Fruit fly (Drosophila melanogaster): Measurements from ENCODE around the gene Nha1.

Gene Nha1

DNA sequence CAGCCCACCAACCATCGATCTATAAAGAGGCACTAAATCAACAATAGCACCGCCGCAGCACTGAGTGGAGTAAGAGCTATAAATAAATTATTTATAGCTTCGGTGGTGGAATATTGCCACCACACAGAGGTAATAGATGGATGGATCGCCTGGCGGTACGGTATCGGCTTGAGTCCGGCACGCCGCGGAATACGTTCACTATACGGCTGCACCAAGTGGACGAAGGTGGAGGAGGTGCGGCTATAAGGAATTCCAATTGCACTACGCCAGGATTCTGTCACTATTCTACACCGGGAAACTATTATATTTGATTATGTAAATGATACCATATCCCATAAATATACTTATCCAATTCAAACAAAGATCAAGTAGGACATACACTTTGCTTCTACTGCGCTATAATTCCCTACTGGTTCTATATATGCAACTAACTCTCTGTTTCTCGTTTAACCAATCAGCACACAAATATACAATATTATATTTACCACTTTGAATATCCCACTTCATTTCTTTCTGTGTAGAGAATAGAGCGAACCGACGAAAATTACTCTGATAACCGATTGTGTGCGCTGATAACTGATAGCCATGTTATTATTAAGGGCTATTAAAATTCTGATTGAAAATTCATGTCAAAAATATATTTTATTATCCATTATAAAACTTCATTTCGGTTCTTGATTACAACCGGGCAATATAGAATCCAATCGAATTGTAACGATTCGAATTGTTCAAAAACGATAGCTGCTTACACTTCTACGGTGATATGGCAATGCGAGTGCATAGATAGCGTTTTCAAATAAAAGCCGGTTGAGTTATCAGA lies 50.7 kb downstream of the Nha1 start (continued):
- TF ChIP-seq C15 (GFP tag; IDR thresholded peaks at IDR 0.05) (no peak), Bdp1 (GFP tag; optimal IDR thresholded peaks at IDR 0.05) (no peak), Lhr (GFP tag; optimal IDR thresholded peaks at IDR 0.05) (no peak), sr (GFP tag; IDR thresholded peaks at IDR 0.05) (no peak), H15 (GFP tag; IDR thresholded peaks at IDR 0.05) (no peak), CG12219 (GFP tag; optimal IDR thresholded peaks at IDR 0.05) (no peak), dati (GFP tag; IDR thresholded peaks at IDR 0.05) (no peak), yki (optimal IDR thresholded peaks at IDR 0.05) (no peak), CG17361 (GFP tag; IDR thresholded peaks at IDR 0.05) (peak; percentile 63; the same call in 2 of the 3 replicates), PHDP (tag; optimal IDR thresholded peaks at IDR 0.05) (peak; percentile 22), CTCF (GFP tag; optimal IDR thresholded peaks at IDR 0.05) (no peak), CG15011 (GFP tag; optimal IDR thresholded peaks at IDR 0.05) (no peak), CG15696 (tag; optimal IDR thresholded peaks at IDR 0.05) (peak; percentile 26), CG14965 (GFP tag; optimal IDR thresholded peaks at IDR 0.05; ENCODE audit: borderline replicate concordance) (no peak), CG13287 (GFP tag; IDR thresholded peaks at IDR 0.05; ENCODE audit: partially characterized antibody) (no peak), run (tag; optimal IDR thresholded peaks at IDR 0.05) (no peak), CG8290 (GFP tag; optimal IDR thresholded peaks at IDR 0.05) (no peak), CG8290 (tag; optimal IDR thresholded peaks at IDR 0.05) (no peak), CG13775 (GFP tag; optimal IDR thresholded peaks at IDR 0.05) (peak; percentile 15), CG2678 (tag; optimal IDR thresholded peaks at IDR 0.05) (peak; percentile 67), CG5180 (GFP tag; optimal IDR thresholded peaks at IDR 0.05) (no peak), tx (GFP tag; optimal IDR thresholded peaks at IDR 0.05) (peak; percentile 10), fd64A (GFP tag; optimal IDR thresholded peaks at IDR 0.05) (no peak), gcm2 (GFP tag; optimal IDR thresholded peaks at IDR 0.05) (no peak), CG8478 (optimal IDR thresholded peaks at IDR 0.05) (no peak), CG3065 (GFP tag; optimal IDR thresholded peaks at IDR 0.05) (no peak), CG9727 (GFP tag; optimal IDR thresholded peaks at IDR 0.05) (peak; percentile 62), Dll (GFP tag; IDR thresholded peaks at IDR 0.05; ENCODE audit: partially characterized antibody) (no peak), z (GFP tag; IDR thresholded peaks at IDR 0.05) (no peak), CG12391 (tag; optimal IDR thresholded peaks at IDR 0.05) (peak; percentile 53), nau (GFP tag; optimal IDR thresholded peaks at IDR 0.05) (no peak), gfzf (GFP tag; optimal IDR thresholded peaks at IDR 0.05) (no peak), Trl (optimal IDR thresholded peaks at IDR 0.05) (no peak), Trl (GFP tag; optimal IDR thresholded peaks at IDR 0.05) (no peak), HLH54F (GFP tag; optimal IDR thresholded peaks at IDR 0.05) (no peak), Deaf1 (tag; optimal IDR thresholded peaks at IDR 0.05) (no peak), row (GFP tag; IDR thresholded peaks at IDR 0.05) (peak; percentile 68), CG9609 (GFP tag; optimal IDR thresholded peaks at IDR 0.05) (no peak), Antp (GFP tag; optimal IDR thresholded peaks at IDR 0.05) (no peak), CG6254 (GFP tag; optimal IDR thresholded peaks at IDR 0.05) (peak; percentile 37), CG1647 (GFP tag; optimal IDR thresholded peaks at IDR 0.05) (no peak), oc (tag; optimal IDR thresholded peaks at IDR 0.05) (no peak), Chrac-16 (GFP tag; optimal IDR thresholded peaks at IDR 0.05) (peak; percentile 14), CG10462 (GFP tag; optimal IDR thresholded peaks at IDR 0.05) (no peak), CG18599 (GFP tag; optimal IDR thresholded peaks at IDR 0.05) (peak; percentile 27), btn (GFP tag; optimal IDR thresholded peaks at IDR 0.05) (no peak), sens (GFP tag) (peak; percentile 90), CG17328 (GFP tag; IDR thresholded peaks at IDR 0.05) (no peak), CG3995 (GFP tag; optimal IDR thresholded peaks at IDR 0.05) (no peak), danr (GFP tag; IDR thresholded peaks at IDR 0.05) (no peak), Neu2 (GFP tag; optimal IDR thresholded peaks at IDR 0.05; ENCODE audit: borderline replicate concordance) (no peak)
